Fruit fly (Drosophila melanogaster) S2 (cell line): ENCODE measurements around the gene mEFG1.

Experiments used
- CG8478 ChIP-seq: fragments of >200 bp; optimal IDR thresholded peaks from 2 replicates; lab custom pipeline; 2018
- CTCF ChIP-seq, 2 experiments: fragments of >200 bp; optimal IDR thresholded peaks; 2 replicates each; lab custom pipeline; 2018

- TF ChIP-seq CG8478 (lab: Kevin White, UChicago) (no peak), CTCF (optimal IDR thresholded peaks at IDR 0.05; lab: Kevin White, UChicago) (no peak)
These were observed 34.3 kb upstream of the mEFG1 start, which contains the start of gene CG31909 for dm6 chr2L:7257212-7257611.
